Worm (Caenorhabditis elegans) whole organism, early embryonic: ENCODE results near the gene str-64.

ENCODE experiments used
- B0310.2 ChIP-seq: sonication (generic microtip); optimal IDR thresholded peaks from 2 replicates; lab custom pipeline; 2016; ENCODE audit warnings: mild to moderate bottlenecking, missing genetic modification characterization, missing compliant biosample characterization
- F13C5.2 ChIP-seq: sonication (generic microtip); optimal IDR thresholded peaks from 2 replicates; lab custom pipeline; 2017; ENCODE audit warnings: mild to moderate bottlenecking, missing genetic modification characterization, inconsistent platforms, missing compliant biosample characterization
- aly-1 ChIP-seq: sonication (generic microtip); optimal IDR thresholded peaks from 2 replicates; lab custom pipeline; 2016; ENCODE audit warnings: missing genetic modification characterization, missing compliant biosample characterization
- ama-1 ChIP-seq: fragments of 150-350 bp; optimal IDR thresholded peaks from 2 replicates; lab custom pipeline; 2014
- ceh-13 ChIP-seq: fragments of 200-800 bp; sonication (Bioruptor generic); optimal IDR thresholded peaks from 2 replicates; lab custom pipeline; 2018; ENCODE audit warnings: mild to moderate bottlenecking, missing genetic modification characterization, missing compliant biosample characterization
- ceh-36 ChIP-seq: sonication (generic microtip); optimal IDR thresholded peaks from 2 replicates; lab custom pipeline; 2016; ENCODE audit warnings: missing genetic modification characterization, inconsistent platforms, missing compliant biosample characterization
- ets-7 ChIP-seq: sonication (generic microtip); optimal IDR thresholded peaks from 2 replicates; lab custom pipeline; 2016; ENCODE audit warnings: missing genotype, missing genetic modification characterization, missing compliant biosample characterization
- flt-1 ChIP-seq: fragments of 200-800 bp; sonication (Bioruptor generic); IDR thresholded peaks from 2 replicates; pipeline ENCODE4 v1.3.6; 2022; ENCODE audit warnings: missing genetic modification characterization, missing compliant biosample characterization
- hmbx-1 ChIP-seq: sonication (generic microtip); optimal IDR thresholded peaks from 2 replicates; lab custom pipeline; 2016; ENCODE audit warnings: mild to moderate bottlenecking, missing genetic modification characterization, missing compliant biosample characterization
- hmg-4 ChIP-seq: fragments of 200-800 bp; sonication (Bioruptor generic); optimal IDR thresholded peaks from 2 replicates; lab custom pipeline; 2018; ENCODE audit warnings: mild to moderate bottlenecking, missing genetic modification characterization, missing compliant biosample characterization
- hnd-1 ChIP-seq: sonication (generic microtip); optimal IDR thresholded peaks from 2 replicates; lab custom pipeline; 2016; ENCODE audit warnings: missing genetic modification characterization, missing compliant biosample characterization
- pes-1 ChIP-seq: fragments of 200-800 bp; sonication (Bioruptor generic); IDR thresholded peaks from 2 replicates; pipeline ENCODE4 v1.3.6; 2022; ENCODE audit warnings: missing genetic modification reagents, missing genetic modification characterization, missing compliant biosample characterization
- scrt-1 ChIP-seq: fragments of 200-800 bp; sonication (Bioruptor generic); IDR thresholded peaks from 2 replicates; pipeline ENCODE4 v1.3.6; 2022; ENCODE audit warnings: missing genetic modification characterization, missing compliant biosample characterization
- sea-1 ChIP-seq: fragments of 200-800 bp; sonication (Bioruptor generic); conservative IDR thresholded peaks from 2 replicates; pipeline ENCODE4 v1.3.6; 2022; ENCODE audit warnings: missing genetic modification characterization, missing compliant biosample characterization
- tbx-11 ChIP-seq: fragments of 200-800 bp; sonication (Bioruptor generic); IDR thresholded peaks from 2 replicates; pipeline ENCODE4 v1.3.6; 2022; ENCODE audit warnings: missing genetic modification characterization, missing compliant biosample characterization
- tbx-37 ChIP-seq: fragments of 200-800 bp; sonication (Bioruptor generic); conservative IDR thresholded peaks from 2 replicates; pipeline ENCODE4 v1.3.6; 2022; ENCODE audit warnings: missing genetic modification reagents, missing genetic modification characterization, missing compliant biosample characterization
- tra-4 ChIP-seq: sonication (generic microtip); optimal IDR thresholded peaks from 2 replicates; lab custom pipeline; 2017; ENCODE audit warnings: missing genetic modification characterization, missing compliant biosample characterization

str-64 gene

DNA sequence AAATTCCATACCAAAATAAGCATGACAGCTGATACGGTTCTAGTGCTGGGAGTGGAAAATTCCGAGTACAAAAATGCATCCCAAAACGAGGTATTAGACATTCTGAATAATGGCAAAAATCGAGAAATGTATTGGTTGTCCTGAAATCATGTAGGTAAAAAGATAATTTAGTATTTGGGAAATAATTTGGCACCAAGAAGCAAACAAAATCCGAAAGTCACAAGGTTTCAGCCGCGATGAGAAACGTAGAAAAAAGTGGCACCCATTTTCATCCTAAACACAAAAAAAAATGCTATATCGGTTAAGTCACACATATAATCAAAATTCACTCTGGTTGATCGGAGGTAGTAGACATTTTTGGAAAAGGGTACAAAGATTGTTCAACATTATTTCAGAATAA lies 14.7 kb downstream of the str-64 start, which contains the start of gene srx-122:
srx-122 (minus strand) TSS at position 101 of the 400 bp plus-strand sequence.
- no peak for TF ChIP-seq tbx-11
- TF ChIP-seq hmbx-1, result no peak
- no peak for TF ChIP-seq flt-1 (GFP tag; lab: Robert Waterston, UW)
- TF ChIP-seq aly-1, result no peak
- no peak for TF ChIP-seq ama-1 (lab: Kevin White, UChicago)
- TF ChIP-seq ceh-13 (GFP tag; lab: Kevin White, UChicago), result no peak
- TF ChIP-seq ceh-36 (tag; lab: Kevin White, UChicago), result no peak
- no peak for TF ChIP-seq hmg-4 (GFP tag; lab: Kevin White, UChicago)
- TF ChIP-seq scrt-1 (GFP tag; lab: Robert Waterston, UW), result no peak
- no peak for TF ChIP-seq hnd-1 (tag; lab: Kevin White, UChicago)
- no peak for TF ChIP-seq B0310.2 (tag; lab: Kevin White, UChicago)

DNA sequence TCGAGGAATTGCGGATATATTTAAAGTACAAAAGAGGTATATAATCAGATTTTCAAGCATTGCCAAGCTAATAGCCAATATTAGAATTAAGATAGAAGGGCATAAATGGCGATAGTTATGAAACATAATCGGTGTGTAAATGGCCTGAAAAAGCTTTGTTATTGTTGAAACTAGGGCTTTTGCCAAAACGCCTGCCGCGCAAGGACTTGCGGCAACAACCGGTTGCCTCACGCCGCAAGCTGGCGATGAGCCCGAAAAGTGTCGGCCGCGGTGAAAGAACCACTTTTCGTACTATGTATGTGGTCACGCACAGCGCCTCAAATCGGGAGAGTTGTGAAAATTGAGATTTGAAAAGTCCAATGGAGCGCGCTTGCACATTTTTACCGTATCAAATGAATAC lies 16.4 kb downstream of the str-64 start:
- TF ChIP-seq tra-4 (tag; lab: Kevin White, UChicago) (no peak), hnd-1 (tag; lab: Kevin White, UChicago) (no peak), sea-1 (GFP tag; lab: Robert Waterston, UW) (no peak), ceh-13 (GFP tag; lab: Kevin White, UChicago) (no peak), flt-1 (GFP tag; lab: Robert Waterston, UW) (no peak), aly-1 (no peak), F13C5.2 (no peak), pes-1 (no peak)

DNA sequence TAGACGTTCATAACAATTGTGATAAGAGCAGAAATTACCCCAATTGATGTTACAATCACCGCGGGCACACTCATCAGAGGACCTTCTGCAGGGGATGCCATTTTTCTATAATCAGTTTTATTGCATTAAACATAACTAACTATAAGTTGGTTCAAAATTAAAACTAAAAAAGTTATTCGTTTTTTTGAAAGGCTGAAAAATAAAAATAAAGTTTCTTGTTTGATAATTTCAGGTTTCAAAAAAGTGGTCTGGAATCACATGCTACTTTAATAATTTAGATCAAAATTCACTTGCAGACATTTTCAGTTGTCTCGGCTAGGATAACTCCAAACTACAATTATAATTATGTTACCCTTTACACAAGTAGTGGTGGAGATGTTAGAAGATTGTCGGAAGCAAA lies 18.8 kb downstream of the str-64 start, which contains the start of gene srbc-1:
srbc-1 (minus strand) TSS at position 101 of the 400 bp plus-strand sequence.
- TF ChIP-seq F13C5.2 (no peak), hmg-4 (GFP tag; lab: Kevin White, UChicago) (no peak), ceh-36 (tag; lab: Kevin White, UChicago) (no peak), pes-1 (no peak), sea-1 (GFP tag; lab: Robert Waterston, UW) (no peak), ets-7 (tag; lab: Kevin White, UChicago) (no peak)

DNA sequence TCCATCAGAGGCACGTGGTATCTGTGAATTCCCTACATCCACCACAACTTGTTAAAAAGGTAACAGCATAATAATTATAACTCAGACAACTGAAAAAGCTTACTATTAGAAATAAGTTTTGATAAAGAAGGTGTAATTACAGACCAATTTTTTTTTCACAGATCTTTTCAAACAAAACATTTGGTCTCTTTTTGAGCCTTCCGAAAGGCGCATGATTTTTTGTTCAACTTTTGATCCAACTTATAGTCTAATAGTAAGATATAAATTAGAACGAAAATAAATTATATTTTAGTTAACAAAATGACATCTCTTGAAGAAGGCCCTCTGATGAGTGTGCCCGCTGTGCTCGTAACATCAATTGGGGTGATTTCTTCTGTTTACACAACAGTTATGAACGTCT lies 25.1 kb downstream of the str-64 start, which contains the start of gene srbc-3:
srbc-3 (plus strand) TSS at position 301 of the 400 bp plus-strand sequence.
- TF ChIP-seq sea-1 (GFP tag; lab: Robert Waterston, UW), result no peak
- no peak for TF ChIP-seq hmbx-1
- TF ChIP-seq flt-1 (GFP tag; lab: Robert Waterston, UW), result no peak
- no peak for TF ChIP-seq ceh-36 (tag; lab: Kevin White, UChicago)
- TF ChIP-seq pes-1, result no peak
- TF ChIP-seq ceh-13 (GFP tag; lab: Kevin White, UChicago), result no peak
- no peak for TF ChIP-seq hmg-4 (GFP tag; lab: Kevin White, UChicago)
- no peak for TF ChIP-seq F13C5.2
- TF ChIP-seq tbx-11, result no peak
- TF ChIP-seq tra-4 (tag; lab: Kevin White, UChicago), result no peak
- TF ChIP-seq aly-1, result no peak
- TF ChIP-seq ets-7 (tag; lab: Kevin White, UChicago), result no peak
- no peak for TF ChIP-seq scrt-1 (GFP tag; lab: Robert Waterston, UW)
- no peak for TF ChIP-seq ama-1 (lab: Kevin White, UChicago)

DNA sequence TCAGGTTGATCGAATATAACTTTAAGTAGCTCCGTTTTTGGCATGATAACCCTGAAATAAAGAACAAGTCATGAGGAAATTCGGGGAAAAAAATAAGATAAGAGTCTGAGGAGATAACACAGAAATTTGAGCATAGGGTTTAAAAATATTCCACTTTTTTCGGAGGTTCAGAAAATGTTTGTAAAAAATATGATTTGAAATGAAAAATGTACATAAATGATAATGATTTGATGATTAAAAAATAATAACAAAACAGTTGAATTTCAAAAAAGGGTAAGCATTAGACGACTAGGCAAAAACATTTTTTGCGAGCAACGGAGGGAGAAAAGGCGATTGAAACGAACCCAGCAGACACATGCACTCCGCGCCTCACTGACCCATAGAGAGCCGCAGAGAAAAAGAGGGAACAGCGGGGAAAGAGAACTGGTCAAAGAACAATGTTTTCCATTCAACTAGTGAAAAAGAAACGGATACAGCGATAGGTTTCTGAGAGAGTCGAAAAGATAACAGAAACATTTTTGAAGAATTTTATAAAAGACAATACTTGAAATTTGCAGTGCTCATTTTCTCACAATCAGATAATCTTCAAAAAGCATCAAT lies 29.1 kb downstream of the str-64 start, which contains the start of gene arrd-18:
arrd-18 (minus strand) TSS at position 51 of the 600 bp plus-strand sequence.
- no peak for TF ChIP-seq tbx-11
- no peak for TF ChIP-seq ama-1 (lab: Kevin White, UChicago)
- TF ChIP-seq aly-1, result no peak
- no peak for TF ChIP-seq B0310.2 (tag; lab: Kevin White, UChicago)
- TF ChIP-seq scrt-1 (GFP tag; lab: Robert Waterston, UW), result no peak
- TF ChIP-seq ets-7 (tag; lab: Kevin White, UChicago), result no peak

DNA sequence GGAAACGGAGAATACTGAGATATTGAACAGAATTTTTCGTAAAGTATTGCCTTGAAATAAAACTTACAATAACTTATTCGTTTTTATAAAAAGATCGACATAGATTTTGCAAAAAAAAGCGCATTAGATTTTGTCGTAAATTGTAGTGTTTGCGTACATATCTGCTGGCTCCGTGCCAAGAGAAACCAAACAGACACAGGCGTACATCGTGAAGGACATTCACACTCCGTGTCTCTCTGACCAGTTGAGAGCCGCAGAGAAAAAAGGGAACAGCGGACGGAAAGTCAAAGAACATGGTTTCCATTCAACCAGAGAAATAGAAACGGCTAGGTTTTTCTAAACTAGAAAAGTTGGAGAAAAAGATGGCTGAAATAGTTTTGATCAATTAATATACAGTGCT lies 32.3 kb downstream of the str-64 start, which contains the start of gene arrd-19:
arrd-19 (minus strand) TSS at position 209 of the 400 bp plus-strand sequence.
- no peak for TF ChIP-seq scrt-1 (GFP tag; lab: Robert Waterston, UW)
- TF ChIP-seq tbx-37 (GFP tag; lab: Robert Waterston, UW), result no peak
- TF ChIP-seq tra-4 (tag; lab: Kevin White, UChicago), result no peak
- TF ChIP-seq hmbx-1, result no peak
- TF ChIP-seq B0310.2 (tag; lab: Kevin White, UChicago), result no peak
- no peak for TF ChIP-seq ama-1 (lab: Kevin White, UChicago)
- no peak for TF ChIP-seq ceh-13 (GFP tag; lab: Kevin White, UChicago)
- TF ChIP-seq sea-1 (GFP tag; lab: Robert Waterston, UW), result no peak
- no peak for TF ChIP-seq tbx-11
- no peak for TF ChIP-seq ets-7 (tag; lab: Kevin White, UChicago)
- no peak for TF ChIP-seq F13C5.2

DNA sequence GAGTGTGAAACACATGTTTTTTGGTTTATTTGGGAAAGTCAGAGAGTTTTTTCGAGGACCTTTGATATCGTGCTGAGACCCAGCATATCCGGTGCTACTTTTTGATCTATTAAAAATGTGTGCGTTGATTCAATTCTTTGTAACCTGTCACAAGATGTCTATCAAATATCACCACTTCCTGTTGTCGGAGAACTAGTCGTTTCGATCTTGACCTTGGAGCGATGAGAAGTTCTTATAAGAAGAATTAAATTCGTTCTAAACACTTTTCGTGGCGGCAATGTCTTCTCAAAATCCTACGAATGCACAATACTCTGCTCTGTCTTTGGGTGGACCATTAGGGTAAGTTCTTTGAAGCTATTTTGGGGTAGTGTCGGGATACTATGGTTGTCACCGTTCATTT lies 33.1 kb downstream of the str-64 start, which contains the start of gene F35F10.1:
F35F10.1 (plus strand) TSS at position 200 of the 400 bp plus-strand sequence.
- TF ChIP-seq tbx-37 (GFP tag; lab: Robert Waterston, UW) (no peak), ceh-13 (GFP tag; lab: Kevin White, UChicago) (no peak), scrt-1 (GFP tag; lab: Robert Waterston, UW) (no peak), pes-1 (no peak), tra-4 (tag; lab: Kevin White, UChicago) (no peak), tbx-11 (no peak), sea-1 (GFP tag; lab: Robert Waterston, UW) (no peak), ets-7 (tag; lab: Kevin White, UChicago) (no peak), ama-1 (lab: Kevin White, UChicago) (no peak), hnd-1 (tag; lab: Kevin White, UChicago) (no peak), F13C5.2 (no peak), hmbx-1 (no peak), flt-1 (GFP tag; lab: Robert Waterston, UW) (no peak), aly-1 (no peak), ceh-36 (tag; lab: Kevin White, UChicago) (no peak), hmg-4 (GFP tag; lab: Kevin White, UChicago) (no peak)
